Worm (Caenorhabditis elegans) whole organism, early embryonic: Measurements from ENCODE around the gene chil-19.
"Not testable (repeated sequence)": the region's sequence is repeated elsewhere in the genome, so short reads cannot be mapped to it uniquely, and the experiment has no call there.

Experiments used
- B0310.2 ChIP-seq: sonication (generic microtip); optimal IDR thresholded peaks from 2 replicates; lab custom pipeline; 2016; ENCODE audit warnings: mild to moderate bottlenecking, missing genetic modification characterization, missing compliant biosample characterization
- F13C5.2 ChIP-seq: sonication (generic microtip); optimal IDR thresholded peaks from 2 replicates; lab custom pipeline; 2017; ENCODE audit warnings: mild to moderate bottlenecking, missing genetic modification characterization, inconsistent platforms, missing compliant biosample characterization
- aly-1 ChIP-seq: sonication (generic microtip); optimal IDR thresholded peaks from 2 replicates; lab custom pipeline; 2016; ENCODE audit warnings: missing genetic modification characterization, missing compliant biosample characterization
- ama-1 ChIP-seq: fragments of 150-350 bp; optimal IDR thresholded peaks from 2 replicates; lab custom pipeline; 2014
- ceh-13 ChIP-seq: fragments of 200-800 bp; sonication (Bioruptor generic); optimal IDR thresholded peaks from 2 replicates; lab custom pipeline; 2018; ENCODE audit warnings: mild to moderate bottlenecking, missing genetic modification characterization, missing compliant biosample characterization
- ceh-36 ChIP-seq: sonication (generic microtip); optimal IDR thresholded peaks from 2 replicates; lab custom pipeline; 2016; ENCODE audit warnings: missing genetic modification characterization, inconsistent platforms, missing compliant biosample characterization
- ets-7 ChIP-seq: sonication (generic microtip); optimal IDR thresholded peaks from 2 replicates; lab custom pipeline; 2016; ENCODE audit warnings: missing genotype, missing genetic modification characterization, missing compliant biosample characterization
- flt-1 ChIP-seq: fragments of 200-800 bp; sonication (Bioruptor generic); IDR thresholded peaks from 2 replicates; pipeline ENCODE4 v1.3.6; 2022; ENCODE audit warnings: missing genetic modification characterization, missing compliant biosample characterization
- hmbx-1 ChIP-seq: sonication (generic microtip); optimal IDR thresholded peaks from 2 replicates; lab custom pipeline; 2016; ENCODE audit warnings: mild to moderate bottlenecking, missing genetic modification characterization, missing compliant biosample characterization
- hmg-4 ChIP-seq: fragments of 200-800 bp; sonication (Bioruptor generic); optimal IDR thresholded peaks from 2 replicates; lab custom pipeline; 2018; ENCODE audit warnings: mild to moderate bottlenecking, missing genetic modification characterization, missing compliant biosample characterization
- hnd-1 ChIP-seq: sonication (generic microtip); optimal IDR thresholded peaks from 2 replicates; lab custom pipeline; 2016; ENCODE audit warnings: missing genetic modification characterization, missing compliant biosample characterization
- pes-1 ChIP-seq: fragments of 200-800 bp; sonication (Bioruptor generic); IDR thresholded peaks from 2 replicates; pipeline ENCODE4 v1.3.6; 2022; ENCODE audit warnings: missing genetic modification reagents, missing genetic modification characterization, missing compliant biosample characterization
- scrt-1 ChIP-seq: fragments of 200-800 bp; sonication (Bioruptor generic); IDR thresholded peaks from 2 replicates; pipeline ENCODE4 v1.3.6; 2022; ENCODE audit warnings: missing genetic modification characterization, missing compliant biosample characterization
- sea-1 ChIP-seq: fragments of 200-800 bp; sonication (Bioruptor generic); conservative IDR thresholded peaks from 2 replicates; pipeline ENCODE4 v1.3.6; 2022; ENCODE audit warnings: missing genetic modification characterization, missing compliant biosample characterization
- tbx-11 ChIP-seq: fragments of 200-800 bp; sonication (Bioruptor generic); IDR thresholded peaks from 2 replicates; pipeline ENCODE4 v1.3.6; 2022; ENCODE audit warnings: missing genetic modification characterization, missing compliant biosample characterization
- tbx-37 ChIP-seq: fragments of 200-800 bp; sonication (Bioruptor generic); conservative IDR thresholded peaks from 2 replicates; pipeline ENCODE4 v1.3.6; 2022; ENCODE audit warnings: missing genetic modification reagents, missing genetic modification characterization, missing compliant biosample characterization
- tra-4 ChIP-seq: sonication (generic microtip); optimal IDR thresholded peaks from 2 replicates; lab custom pipeline; 2017; ENCODE audit warnings: missing genetic modification characterization, missing compliant biosample characterization

chil-19 gene

ce11 chrII:9474367-9475105 is 20.3 kb upstream of the chil-19 start, which contains the start of the genes chil-25 and chil-26:
chil-25 (minus strand) TSS chrII:9474467.
chil-26 (plus strand) TSS chrII:9475055.
- TF ChIP-seq F13C5.2, result no peak
- no peak for TF ChIP-seq flt-1 (GFP tag; lab: Robert Waterston, UW)
- no peak for TF ChIP-seq ceh-13 (GFP tag; lab: Kevin White, UChicago)
- TF ChIP-seq ets-7, result no peak
- no peak for TF ChIP-seq aly-1 (tag; lab: Kevin White, UChicago)
- TF ChIP-seq ama-1 (lab: Kevin White, UChicago), result no peak
- TF ChIP-seq hmbx-1, result no peak
- TF ChIP-seq tra-4, result no peak
- no peak for TF ChIP-seq B0310.2 (tag; lab: Kevin White, UChicago)
- no peak for TF ChIP-seq pes-1 (GFP tag; lab: Robert Waterston, UW)
- TF ChIP-seq tbx-37, result no peak
- TF ChIP-seq hnd-1, result no peak
- TF ChIP-seq tbx-11 (GFP tag; lab: Robert Waterston, UW), result no peak
- TF ChIP-seq sea-1 (GFP tag; lab: Robert Waterston, UW), result no peak

ce11 chrII:9470027-9470426 is 15.8 kb upstream of the chil-19 start, which contains the start of gene T19H5.6:
T19H5.6 (minus strand) TSS chrII:9470221.
- TF ChIP-seq tbx-37 (no peak), F13C5.2 (no peak), hmbx-1 (no peak), sea-1 (GFP tag; lab: Robert Waterston, UW) (no peak), ceh-36 (tag; lab: Kevin White, UChicago) (no peak), hnd-1 (no peak), hmg-4 (no peak), pes-1 (GFP tag; lab: Robert Waterston, UW) (no peak), tra-4 (no peak), tbx-11 (GFP tag; lab: Robert Waterston, UW) (no peak), B0310.2 (tag; lab: Kevin White, UChicago) (no peak), aly-1 (tag; lab: Kevin White, UChicago) (no peak)

ce11 chrII:9468414-9468813 is 14.2 kb upstream of the chil-19 start, which contains the start of gene chil-23:
chil-23 (minus strand) TSS chrII:9468611.
- TF ChIP-seq hnd-1 (no peak), scrt-1 (no peak), tbx-37 (no peak), hmbx-1 (no peak), flt-1 (GFP tag; lab: Robert Waterston, UW) (no peak), ets-7 (no peak), aly-1 (tag; lab: Kevin White, UChicago) (no peak), hmg-4 (no peak), pes-1 (GFP tag; lab: Robert Waterston, UW) (no peak), sea-1 (GFP tag; lab: Robert Waterston, UW) (no peak), ama-1 (lab: Kevin White, UChicago) (no peak), ceh-36 (tag; lab: Kevin White, UChicago) (no peak), F13C5.2 (no peak), tbx-11 (GFP tag; lab: Robert Waterston, UW) (no peak), ceh-13 (GFP tag; lab: Kevin White, UChicago) (no peak), tra-4 (no peak), B0310.2 (tag; lab: Kevin White, UChicago) (no peak)

ce11 chrII:9466095-9466494 is 11.9 kb upstream of the chil-19 start, which contains the start of gene chil-22:
chil-22 (minus strand) TSS chrII:9466195.
- TF ChIP-seq tra-4 (no peak), F13C5.2 (no peak), ceh-13 (GFP tag; lab: Kevin White, UChicago) (no peak), tbx-37 (no peak), tbx-11 (GFP tag; lab: Robert Waterston, UW) (no peak), hmg-4 (no peak), flt-1 (GFP tag; lab: Robert Waterston, UW) (no peak), pes-1 (GFP tag; lab: Robert Waterston, UW) (no peak), B0310.2 (tag; lab: Kevin White, UChicago) (no peak)

- TF ChIP-seq ets-7; aly-1 (tag; lab: Kevin White, UChicago); scrt-1: not testable (repeated sequence)
These were observed 7.7 kb upstream of the chil-19 start, which contains the start of gene chil-21 for ce11 chrII:9461881-9462280. chil-21 (minus strand) TSS chrII:9461981.

- TF ChIP-seq B0310.2 (tag; lab: Kevin White, UChicago); flt-1 (GFP tag; lab: Robert Waterston, UW); F13C5.2: not testable (repeated sequence)
These were observed 5.3 kb upstream of the chil-19 start, which contains the start of gene R09D1.14 for ce11 chrII:9459462-9459861. R09D1.14 (minus strand) TSS chrII:9459562.

- not testable (repeated sequence) for TF ChIP-seq F13C5.2; hnd-1; B0310.2 (tag; lab: Kevin White, UChicago)
These were observed 2.0 kb downstream of the chil-19 start, which contains the start of gene R09D1.12 for ce11 chrII:9452172-9452571. R09D1.12 (minus strand) TSS chrII:9452272.

- TF ChIP-seq tra-4, result no peak
- TF ChIP-seq B0310.2 (tag; lab: Kevin White, UChicago), result no peak
- no peak for TF ChIP-seq tbx-11 (GFP tag; lab: Robert Waterston, UW)
- no peak for TF ChIP-seq ceh-36 (tag; lab: Kevin White, UChicago)
- no peak for TF ChIP-seq hnd-1
- TF ChIP-seq sea-1 (GFP tag; lab: Robert Waterston, UW), result no peak
- no peak for TF ChIP-seq scrt-1
- no peak for TF ChIP-seq pes-1 (GFP tag; lab: Robert Waterston, UW)
- TF ChIP-seq aly-1 (tag; lab: Kevin White, UChicago), result no peak
- TF ChIP-seq hmbx-1, result no peak
- no peak for TF ChIP-seq ama-1 (lab: Kevin White, UChicago)
- TF ChIP-seq hmg-4, result no peak
- no peak for TF ChIP-seq tbx-37
- TF ChIP-seq flt-1 (GFP tag; lab: Robert Waterston, UW), result no peak
- no peak for TF ChIP-seq F13C5.2
These were observed 6.2 kb downstream of the chil-19 start, which contains the start of gene chil-18 for ce11 chrII:9447965-9448364. chil-18 (plus strand) TSS chrII:9448265.
